Fruit fly (Drosophila melanogaster) whole organism, embryonic: Measurements from ENCODE around the gene CG15365.
A peak's percentile ranks its signal among the peaks of the same experiment; 100 is the strongest.

Source experiments
- Adf1 ChIP-seq: fragments of 200-800 bp; sonication (Bioruptor generic); IDR thresholded peaks from 2 replicates; pipeline ENCODE4 v1.3.6; 2022; ENCODE audit warnings: missing biosample characterization, missing genetic modification characterization
- CG10321 ChIP-seq: fragments of 200-800 bp; sonication (Bioruptor generic); IDR thresholded peaks from 2 replicates; pipeline ENCODE4 v1.3.6; 2022; ENCODE audit warnings: missing biosample characterization, missing genetic modification characterization
- CG11398 ChIP-seq: fragments of 200-800 bp; sonication (Bioruptor generic); optimal IDR thresholded peaks from 2 replicates; lab custom pipeline; 2016; ENCODE audit warnings: missing biosample characterization, missing genetic modification characterization
- CG12219 ChIP-seq: fragments of 200-800 bp; sonication (Bioruptor generic); optimal IDR thresholded peaks from 3 replicates; lab custom pipeline; 2018; ENCODE audit warnings: missing biosample characterization, mild to moderate bottlenecking, missing genetic modification characterization
- CG12659 ChIP-seq: fragments of 200-800 bp; sonication (Bioruptor generic); optimal IDR thresholded peaks from 3 replicates; lab custom pipeline; 2017; ENCODE audit warnings: mild to moderate bottlenecking, missing biosample characterization, missing genetic modification reagents, missing genetic modification characterization
- CG15601 ChIP-seq: fragments of 200-800 bp; sonication (Bioruptor generic); optimal IDR thresholded peaks from 3 replicates; lab custom pipeline; 2019; ENCODE audit warnings: missing biosample characterization, mild to moderate bottlenecking, missing genetic modification characterization, moderate library complexity
- CG17568 ChIP-seq: fragments of 200-800 bp; sonication (Bioruptor generic); optimal IDR thresholded peaks from 2 replicates; lab custom pipeline; 2018; ENCODE audit warnings: missing biosample characterization, mild to moderate bottlenecking, missing genetic modification characterization, moderate library complexity
- CG17912 ChIP-seq: fragments of 200-800 bp; sonication (Bioruptor generic); optimal IDR thresholded peaks from 2 replicates; lab custom pipeline; 2018; ENCODE audit warnings: missing biosample characterization, mild to moderate bottlenecking, missing genetic modification characterization
- CG18476 ChIP-seq: fragments of 200-800 bp; sonication (Bioruptor generic); optimal IDR thresholded peaks from 2 replicates; lab custom pipeline; 2016; ENCODE audit warnings: missing biosample characterization, mild to moderate bottlenecking, missing genetic modification characterization
- CG2116 ChIP-seq: fragments of 200-800 bp; sonication (Bioruptor generic); optimal IDR thresholded peaks from 3 replicates; lab custom pipeline; 2018; ENCODE audit warnings: missing biosample characterization, mild to moderate bottlenecking, missing genetic modification characterization
- CG2678 ChIP-seq: fragments of 200-800 bp; sonication (Bioruptor generic); optimal IDR thresholded peaks from 3 replicates; lab custom pipeline; 2019; ENCODE audit warnings: missing biosample characterization, mild to moderate bottlenecking, missing genetic modification characterization, moderate library complexity
- CG30020 ChIP-seq: fragments of 200-800 bp; optimal IDR thresholded peaks from 2 replicates; lab custom pipeline; 2019; ENCODE audit warnings: missing biosample characterization, mild to moderate bottlenecking, missing genetic modification characterization, moderate library complexity
- CG3163 ChIP-seq: fragments of 200-800 bp; sonication (Bioruptor generic); optimal IDR thresholded peaks from 3 replicates; lab custom pipeline; 2016; ENCODE audit warnings: missing biosample characterization, missing genetic modification characterization
- CG3726 ChIP-seq: fragments of 200-800 bp; sonication (Bioruptor generic); IDR thresholded peaks from 3 replicates; pipeline ENCODE4, ENCODE4 v1.3.6; 2022; ENCODE audit warnings: missing biosample characterization, missing genetic modification characterization
- CG4360 ChIP-seq: fragments of 200-800 bp; sonication (Bioruptor generic); IDR thresholded peaks from 2 replicates; pipeline ENCODE4 v1.3.6; 2022; ENCODE audit warnings: missing biosample characterization, missing genetic modification characterization
- CG6683 ChIP-seq: fragments of 200-800 bp; sonication (Bioruptor generic); optimal IDR thresholded peaks from 2 replicates; lab custom pipeline; 2017; ENCODE audit warnings: missing biosample characterization, mild to moderate bottlenecking, missing genetic modification characterization, missing genetic modification reagents
- CG9817 ChIP-seq: fragments of 200-800 bp; sonication (Bioruptor generic); optimal IDR thresholded peaks from 2 replicates; lab custom pipeline; 2018; ENCODE audit warnings: missing biosample characterization, mild to moderate bottlenecking, missing genetic modification characterization, moderate library complexity
- Dip3 ChIP-seq: fragments of 200-800 bp; sonication (Bioruptor generic); optimal IDR thresholded peaks from 3 replicates; lab custom pipeline; 2016; ENCODE audit warnings: missing biosample characterization, missing genetic modification characterization
- H2.0 ChIP-seq: fragments of 200-800 bp; sonication (Bioruptor generic); IDR thresholded peaks from 2 replicates; pipeline ENCODE4 v1.3.6; 2022; ENCODE audit warnings: missing biosample characterization, missing genetic modification characterization
- Jarid2 ChIP-seq: fragments of 200-800 bp; sonication (Bioruptor generic); optimal IDR thresholded peaks from 3 replicates; lab custom pipeline; 2017; ENCODE audit warnings: mild to moderate bottlenecking, missing biosample characterization, missing genetic modification reagents, missing genetic modification characterization
- Kr ChIP-seq: fragments of 200-800 bp; sonication (Bioruptor generic); optimal IDR thresholded peaks from 2 replicates; lab custom pipeline; 2017; ENCODE audit warnings: missing biosample characterization, mild to moderate bottlenecking, missing genetic modification characterization
- Mad ChIP-seq: fragments of 200-800 bp; sonication (Bioruptor generic); optimal IDR thresholded peaks from 2 replicates; lab custom pipeline; 2016; ENCODE audit warnings: missing biosample characterization, missing genetic modification characterization
- NFAT ChIP-seq: fragments of 200-800 bp; sonication (Bioruptor generic); IDR thresholded peaks from 2 replicates; pipeline ENCODE4 v1.3.6; 2022; ENCODE audit warnings: missing biosample characterization, missing genetic modification characterization
- Neu2 ChIP-seq: fragments of 200-800 bp; sonication (Bioruptor generic); optimal IDR thresholded peaks from 3 replicates; lab custom pipeline; 2016; ENCODE audit warnings: missing biosample characterization, missing genetic modification characterization, borderline replicate concordance
- Nf-YC ChIP-seq: fragments of 200-800 bp; optimal IDR thresholded peaks from 3 replicates; lab custom pipeline; 2019; ENCODE audit warnings: missing biosample characterization, mild to moderate bottlenecking, missing genetic modification characterization, moderate library complexity
- NfI ChIP-seq: fragments of 200-800 bp; sonication (Bioruptor generic); optimal IDR thresholded peaks from 3 replicates; lab custom pipeline; 2018; ENCODE audit warnings: missing biosample characterization, mild to moderate bottlenecking, missing genetic modification characterization, moderate library complexity
- PHDP ChIP-seq: fragments of 200-800 bp; sonication (Bioruptor generic); optimal IDR thresholded peaks from 3 replicates; lab custom pipeline; 2018; ENCODE audit warnings: missing biosample characterization, mild to moderate bottlenecking, missing genetic modification characterization, moderate library complexity
- Sox102F ChIP-seq: fragments of 200-800 bp; sonication (Bioruptor generic); optimal IDR thresholded peaks from 2 replicates; lab custom pipeline; 2018; ENCODE audit warnings: missing biosample characterization, mild to moderate bottlenecking, missing genetic modification characterization, moderate library complexity
- bbx ChIP-seq: fragments of 200-800 bp; sonication (Bioruptor generic); IDR thresholded peaks from 2 replicates; pipeline ENCODE4 v1.3.6; 2022; ENCODE audit warnings: missing biosample characterization, missing genetic modification characterization; ENCODE audit not compliant: partially characterized antibody
- cg ChIP-seq: fragments of 200-800 bp; sonication (Bioruptor generic); optimal IDR thresholded peaks from 3 replicates; lab custom pipeline; 2019; ENCODE audit warnings: missing biosample characterization, mild to moderate bottlenecking, missing genetic modification characterization, moderate library complexity
- disco-r ChIP-seq: fragments of 200-800 bp; sonication (Bioruptor generic); optimal IDR thresholded peaks from 2 replicates; lab custom pipeline; 2016; ENCODE audit warnings: missing biosample characterization, missing genetic modification characterization
- fd102C ChIP-seq: fragments of 200-800 bp; sonication (Bioruptor generic); optimal IDR thresholded peaks from 2 replicates; lab custom pipeline; 2018; ENCODE audit warnings: missing biosample characterization, mild to moderate bottlenecking, missing genetic modification characterization, moderate library complexity
- fd3F ChIP-seq: fragments of 200-800 bp; sonication (Bioruptor generic); optimal IDR thresholded peaks from 2 replicates; lab custom pipeline; 2018; ENCODE audit warnings: missing biosample characterization, mild to moderate bottlenecking, missing genetic modification characterization, moderate library complexity
- fd96Cb ChIP-seq: fragments of 200-800 bp; sonication (Bioruptor generic); optimal IDR thresholded peaks from 2 replicates; lab custom pipeline; 2018; ENCODE audit warnings: missing biosample characterization, mild to moderate bottlenecking, missing genetic modification characterization, moderate library complexity
- gcm2 ChIP-seq: fragments of 200-800 bp; sonication (Bioruptor generic); optimal IDR thresholded peaks from 2 replicates; lab custom pipeline; 2016; ENCODE audit warnings: missing biosample characterization, missing genetic modification characterization
- jigr1 ChIP-seq: fragments of 200-800 bp; sonication (Bioruptor generic); IDR thresholded peaks from 3 replicates; pipeline ENCODE4 v1.3.6; 2022; ENCODE audit warnings: missing biosample characterization, missing genetic modification characterization
- lov ChIP-seq, 2 experiments: fragments of 200-800 bp in 1 of 2; fragments of >200 bp in 1 of 2; sonication (Bioruptor generic) in 1 of 2; IDR thresholded peaks in 1 of 2; optimal IDR thresholded peaks in 1 of 2; 2 replicates in 1 of 2; 3 replicates in 1 of 2; pipeline versions ENCODE4 v1.3.6 to Lab custom; 2017 to 2022; ENCODE audit warnings: missing biosample characterization in 1 of 2, missing genetic modification characterization in 1 of 2
- nau ChIP-seq: fragments of 200-800 bp; sonication (Bioruptor generic); optimal IDR thresholded peaks from 3 replicates; lab custom pipeline; 2017; ENCODE audit warnings: missing biosample characterization, mild to moderate bottlenecking, missing genetic modification characterization, missing genetic modification reagents
- org-1 ChIP-seq: fragments of 200-800 bp; sonication (Bioruptor generic); optimal IDR thresholded peaks from 2 replicates; lab custom pipeline; 2017; ENCODE audit warnings: missing biosample characterization, missing genetic modification characterization
- pan ChIP-seq, 4 experiments: fragments of >200 bp in 3 of 4; fragments of 200-800 bp in 1 of 4; sonication (Bioruptor generic) in 1 of 4; optimal IDR thresholded peaks in 3 of 4; IDR thresholded peaks in 1 of 4; 2 replicates each; pipeline versions ENCODE4 v1.3.6 to Lab custom; 2017 to 2022; ENCODE audit warnings: missing biosample characterization in 2 of 4, missing genetic modification characterization in 2 of 4, mixed read lengths in 1 of 4
- phol ChIP-seq: fragments of 200-800 bp; sonication (Bioruptor generic); optimal IDR thresholded peaks from 3 replicates; lab custom pipeline; 2018; ENCODE audit warnings: missing biosample characterization, mild to moderate bottlenecking, missing genetic modification characterization, moderate library complexity
- psq ChIP-seq: fragments of 200-800 bp; sonication (Bioruptor generic); optimal IDR thresholded peaks from 2 replicates; lab custom pipeline; 2017; ENCODE audit warnings: missing biosample characterization, missing genetic modification characterization
- repo ChIP-seq: fragments of 200-800 bp; sonication (Bioruptor generic); optimal IDR thresholded peaks from 2 replicates; lab custom pipeline; 2016; ENCODE audit warnings: missing biosample characterization, missing genetic modification characterization
- ro ChIP-seq: fragments of 200-800 bp; sonication (Bioruptor generic); IDR thresholded peaks from 2 replicates; pipeline ENCODE4 v1.3.6; 2022; ENCODE audit warnings: missing biosample characterization, missing genetic modification characterization
- row ChIP-seq: fragments of 200-800 bp; sonication (Bioruptor generic); IDR thresholded peaks from 3 replicates; pipeline ENCODE4 v1.3.6; 2022; ENCODE audit warnings: missing biosample characterization, missing genetic modification characterization
- sna ChIP-seq: fragments of 200-800 bp; sonication (Bioruptor generic); IDR thresholded peaks from 2 replicates; pipeline ENCODE4 v1.3.6; 2022; ENCODE audit warnings: missing biosample characterization, missing genetic modification characterization; ENCODE audit not compliant: partially characterized antibody
- tin ChIP-seq: fragments of 200-800 bp; sonication (Bioruptor generic); optimal IDR thresholded peaks from 3 replicates; lab custom pipeline; 2016; ENCODE audit warnings: missing biosample characterization, missing genetic modification characterization
- unpg ChIP-seq: fragments of 200-800 bp; sonication (Bioruptor generic); optimal IDR thresholded peaks from 3 replicates; lab custom pipeline; 2018; ENCODE audit warnings: missing biosample characterization, mild to moderate bottlenecking, missing genetic modification characterization, moderate library complexity

Gene CG15365

dm6 chrX:9042457-9043045 lies 25.2 kb downstream of the CG15365 start (continued):
- TF ChIP-seq pan (optimal IDR thresholded peaks at IDR 0.05; lab: Kevin White, UChicago) (no peak), pan (GFP tag; optimal IDR thresholded peaks at IDR 0.05 in 1 of 2, IDR thresholded peaks at IDR 0.05 in 1 of 2) (peak in 1 of 2 experiments; percentile 22), Neu2 (GFP tag; lab: Kevin White, UChicago) (no peak), fd3F (GFP tag; lab: Kevin White, UChicago) (no peak), ro (GFP tag; lab: Robert Waterston, UW) (no peak), disco-r (GFP tag; lab: Kevin White, UChicago) (no peak), CG11398 (GFP tag; lab: Kevin White, UChicago) (no peak), CG3726 (GFP tag; lab: Robert Waterston, UW) (no peak), Adf1 (GFP tag; lab: Robert Waterston, UW) (peak; percentile 82), CG17568 (GFP tag; lab: Kevin White, UChicago) (no peak), CG2116 (GFP tag; lab: Kevin White, UChicago) (no peak), CG17912 (GFP tag; lab: Kevin White, UChicago) (peak; percentile 17), fd102C (GFP tag; lab: Kevin White, UChicago) (no peak), Sox102F (peak; percentile 36), phol (tag; lab: Kevin White, UChicago) (peak; percentile 44), CG15601 (tag; lab: Kevin White, UChicago) (no peak), unpg (peak; percentile 49), CG30020 (no peak), PHDP (peak; percentile 22), cg (GFP tag; lab: Kevin White, UChicago) (peak; percentile 61), CG10321 (peak; percentile 65; the same call in 1 of the 2 replicates), org-1 (GFP tag; lab: Kevin White, UChicago) (no peak), Dip3 (no peak), CG12219 (GFP tag; lab: Kevin White, UChicago) (no peak), gcm2 (GFP tag; lab: Kevin White, UChicago) (no peak), CG9817 (tag; lab: Kevin White, UChicago) (no peak), sna (GFP tag; lab: Robert Waterston, UW) (0 out of 2 replicates have a peak, but pooled peaks have one; percentile 21), CG18476 (GFP tag; lab: Kevin White, UChicago) (no peak), NfI (no peak), fd96Cb (tag; lab: Kevin White, UChicago) (no peak), CG4360 (GFP tag; lab: Robert Waterston, UW) (peak; percentile 57), Kr (peak; percentile 28), psq (GFP tag; lab: Kevin White, UChicago) (no peak), row (GFP tag; lab: Robert Waterston, UW) (no peak), lov (optimal IDR thresholded peaks at IDR 0.05; lab: Kevin White, UChicago) (no peak), lov (GFP tag; IDR thresholded peaks at IDR 0.05; lab: Robert Waterston, UW) (peak; percentile 16; the same call in 1 of the 3 replicates), repo (GFP tag; lab: Kevin White, UChicago) (no peak), Mad (GFP tag; lab: Kevin White, UChicago) (no peak), NFAT (GFP tag; lab: Robert Waterston, UW) (no peak), CG12659 (GFP tag; lab: Kevin White, UChicago) (no peak), CG3163 (GFP tag; lab: Kevin White, UChicago) (no peak), nau (no peak), jigr1 (no peak), Jarid2 (peak; percentile 86), tin (GFP tag; lab: Kevin White, UChicago) (no peak), CG2678 (tag; lab: Kevin White, UChicago) (peak; percentile 9), H2.0 (GFP tag; lab: Robert Waterston, UW) (no peak), CG6683 (GFP tag; lab: Kevin White, UChicago) (no peak), Nf-YC (tag; lab: Kevin White, UChicago) (peak; percentile 38), bbx (GFP tag; lab: Robert Waterston, UW) (0 out of 2 replicates have a peak, but pooled peaks have one; percentile 34)
